Fruit fly (Drosophila melanogaster): ENCODE results near the gene Cpr65Eb.

The Cpr65Eb gene

DNA sequence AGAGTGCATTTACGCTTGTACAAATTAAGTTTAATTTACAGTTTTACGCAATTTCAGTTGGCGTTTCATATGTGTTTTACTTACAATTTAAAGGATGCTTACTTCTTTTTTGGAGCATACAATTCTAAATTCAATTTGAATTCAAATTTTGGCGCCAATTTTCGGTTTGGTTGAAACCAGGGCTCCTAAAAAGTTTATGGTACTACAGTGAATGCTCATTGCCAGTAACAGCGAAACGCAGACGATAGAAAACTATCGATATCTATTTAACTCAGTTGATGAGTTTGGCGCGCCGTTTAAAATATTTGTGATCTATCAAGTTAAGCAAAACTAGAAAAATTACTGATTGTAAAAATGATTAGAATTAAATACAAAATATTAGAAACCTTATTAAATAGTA lies 5.4 kb upstream of the Cpr65Eb start (continued):
- TF ChIP-seq CG17359 (tag; optimal IDR thresholded peaks at IDR 0.05) (no peak), schlank (tag; optimal IDR thresholded peaks at IDR 0.05) (no peak), CG6175 (GFP tag; IDR thresholded peaks at IDR 0.05) (no peak), HLH4C (GFP tag; IDR thresholded peaks at IDR 0.05; ENCODE audit: partially characterized antibody) (peak; percentile 57)

DNA sequence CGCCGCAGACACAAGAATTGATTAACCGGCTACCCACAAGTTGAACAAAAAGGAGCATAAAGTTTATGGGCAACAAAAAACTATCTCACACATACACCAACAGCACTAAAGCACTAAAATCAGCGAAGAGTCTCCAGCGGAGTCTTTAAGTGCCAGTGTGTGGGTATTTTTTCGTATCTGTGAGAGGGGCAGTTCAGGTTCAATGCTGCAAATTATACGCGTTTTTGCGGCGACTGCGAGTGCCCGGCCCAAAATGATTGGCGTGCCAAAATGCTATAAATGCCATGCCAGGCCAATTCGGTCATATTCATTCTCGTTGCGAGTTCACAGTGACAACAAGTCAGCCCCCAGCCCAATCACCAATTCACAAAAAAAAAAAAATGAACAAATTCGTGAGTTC lies 4.3 kb upstream of the Cpr65Eb start, which contains the start of gene Cpr65Ec:
Gene Cpr65Ec (plus strand): TSS at position 301 of the 400 bp plus-strand sequence.
- TF ChIP-seq E2f2 (GFP tag; IDR thresholded peaks at IDR 0.05): no peak
- no peak for TF ChIP-seq tin (GFP tag; optimal IDR thresholded peaks at IDR 0.05)
- no peak for TF ChIP-seq CG9437 (GFP tag; optimal IDR thresholded peaks at IDR 0.05)
- TF ChIP-seq CG4328 (GFP tag; optimal IDR thresholded peaks at IDR 0.05): no peak
- TF ChIP-seq NC2α (GFP tag; optimal IDR thresholded peaks at IDR 0.05): no peak
- TF ChIP-seq CG6854 (GFP tag; optimal IDR thresholded peaks at IDR 0.05): no peak
- no peak for TF ChIP-seq slou (GFP tag; optimal IDR thresholded peaks at IDR 0.05)
- TF ChIP-seq BEAF-32 (GFP tag; optimal IDR thresholded peaks at IDR 0.05): no peak
- no peak for TF ChIP-seq CG8290 (GFP tag; optimal IDR thresholded peaks at IDR 0.05)
- TF ChIP-seq CG8290 (tag; optimal IDR thresholded peaks at IDR 0.05): no peak
- no peak for TF ChIP-seq Dbx (GFP tag; IDR thresholded peaks at IDR 0.05)
- no peak for TF ChIP-seq scrt (GFP tag; optimal IDR thresholded peaks at IDR 0.05)
- no peak for TF ChIP-seq lmd (GFP tag; IDR thresholded peaks at IDR 0.05)
- no peak for TF ChIP-seq Kr (GFP tag; optimal IDR thresholded peaks at IDR 0.05)
- TF ChIP-seq lbe (GFP tag; optimal IDR thresholded peaks at IDR 0.05): no peak
- no peak for TF ChIP-seq Atf3 (GFP tag; optimal IDR thresholded peaks at IDR 0.05)

DNA sequence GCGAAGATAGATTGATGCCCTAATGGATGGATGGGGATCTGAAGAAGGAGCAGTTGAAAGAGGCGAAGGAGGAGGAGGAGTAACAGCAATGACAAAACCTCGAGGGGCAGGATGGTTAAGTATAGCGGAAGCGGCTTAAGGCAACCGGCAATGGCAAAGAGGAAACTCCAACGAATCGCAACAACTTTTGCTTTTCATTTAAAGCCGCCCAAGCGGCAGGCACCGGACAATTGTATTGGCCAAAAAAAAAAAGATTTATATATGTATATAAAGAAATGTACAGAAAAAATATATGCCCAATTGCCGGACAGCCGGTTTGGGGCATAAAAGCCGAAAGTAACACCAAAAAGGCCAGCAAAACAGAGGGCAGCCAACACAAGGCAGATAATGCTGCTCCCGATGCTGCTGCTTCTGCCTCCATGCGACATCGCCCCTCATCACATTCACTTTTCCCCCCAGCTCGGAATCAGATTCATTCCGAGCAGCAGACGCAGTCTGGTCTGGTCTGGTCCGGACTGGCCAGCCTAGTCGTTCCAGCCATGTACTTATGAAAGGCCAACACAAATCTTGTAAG lies 2.8 kb upstream of the Cpr65Eb start:
- peak; percentile 9 for TF ChIP-seq CG13894 (tag; optimal IDR thresholded peaks at IDR 0.05)
- no peak for TF ChIP-seq Adf1 (GFP tag; IDR thresholded peaks at IDR 0.05)
- TF ChIP-seq Hr3 (GFP tag; optimal IDR thresholded peaks at IDR 0.05): no peak
- no peak for TF ChIP-seq Dll (GFP tag; IDR thresholded peaks at IDR 0.05; ENCODE audit: partially characterized antibody)
- peak; percentile 33; the same call in 1 of the 3 replicates for TF ChIP-seq ci (GFP tag; IDR thresholded peaks at IDR 0.05)
- no peak for TF ChIP-seq BtbVII (GFP tag; optimal IDR thresholded peaks at IDR 0.05)
- TF ChIP-seq mirr (GFP tag; optimal IDR thresholded peaks at IDR 0.05): no peak
- TF ChIP-seq CG17328 (GFP tag; IDR thresholded peaks at IDR 0.05): no peak
- TF ChIP-seq CG4820 (GFP tag; optimal IDR thresholded peaks at IDR 0.05): no peak
- TF ChIP-seq Hsf (GFP tag; optimal IDR thresholded peaks at IDR 0.05): no peak
- TF ChIP-seq nerfin-2 (GFP tag; IDR thresholded peaks at IDR 0.05; ENCODE audit: partially characterized antibody): no peak
- no peak for TF ChIP-seq Hr78 (GFP tag; optimal IDR thresholded peaks at IDR 0.05)
- TF ChIP-seq dmrt11E (tag; optimal IDR thresholded peaks at IDR 0.05): no peak
- TF ChIP-seq gcm (GFP tag; optimal IDR thresholded peaks at IDR 0.05): no peak
- TF ChIP-seq ro (GFP tag; IDR thresholded peaks at IDR 0.05): no peak
- 0 out of 3 replicates have a peak, but pooled peaks have one; percentile 19 for TF ChIP-seq hb (GFP tag; IDR thresholded peaks at IDR 0.05; ENCODE audit: partially characterized antibody)
- no peak for TF ChIP-seq h (optimal IDR thresholded peaks at IDR 0.05)

DNA sequence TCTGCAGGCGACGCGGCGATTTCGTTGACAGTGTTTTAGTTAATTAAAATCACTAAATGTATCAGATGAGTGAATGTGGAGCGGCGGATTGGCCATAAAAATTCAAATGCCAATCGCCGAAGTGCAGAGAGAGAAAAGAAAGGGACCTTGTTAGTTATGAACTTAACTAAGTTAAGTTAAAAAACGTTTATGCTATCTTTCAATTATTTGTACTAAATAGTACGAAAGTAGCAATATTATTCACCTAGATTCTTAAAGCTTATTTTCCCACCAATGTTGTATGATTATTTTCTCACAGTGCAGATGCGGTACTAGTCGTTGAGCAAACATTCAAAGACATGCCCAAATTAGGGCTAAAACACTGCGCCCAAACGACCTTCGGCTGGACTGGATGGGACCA lies 2.2 kb upstream of the Cpr65Eb start:
- peak; percentile 25 for TF ChIP-seq Chrac-16 (GFP tag; optimal IDR thresholded peaks at IDR 0.05)
- TF ChIP-seq gt (GFP tag; IDR thresholded peaks at IDR 0.05): no peak
- no peak for TF ChIP-seq tna (GFP tag; IDR thresholded peaks at IDR 0.05; ENCODE audit: partially characterized antibody)
- no peak for TF ChIP-seq CG12744 (GFP tag; optimal IDR thresholded peaks at IDR 0.05)
- TF ChIP-seq CG8388 (GFP tag; optimal IDR thresholded peaks at IDR 0.05): peak; percentile 58
- peak; percentile 74 for TF ChIP-seq CG1603 (tag; optimal IDR thresholded peaks at IDR 0.05)
- TF ChIP-seq nau (GFP tag; optimal IDR thresholded peaks at IDR 0.05): peak; percentile 63
- peak; percentile 12 for TF ChIP-seq run (tag; optimal IDR thresholded peaks at IDR 0.05)
- TF ChIP-seq CG2202 (tag; optimal IDR thresholded peaks at IDR 0.05): no peak
- TF ChIP-seq cad (GFP tag; optimal IDR thresholded peaks at IDR 0.05): no peak
- TF ChIP-seq H15 (GFP tag; IDR thresholded peaks at IDR 0.05): peak; percentile 78
- TF ChIP-seq pros (GFP tag; optimal IDR thresholded peaks at IDR 0.05): no peak

All from whole organism, embryonic.